Fruit fly (Drosophila melanogaster): Measurements from ENCODE around the gene CG3246.

The CG3246 gene

DNA sequence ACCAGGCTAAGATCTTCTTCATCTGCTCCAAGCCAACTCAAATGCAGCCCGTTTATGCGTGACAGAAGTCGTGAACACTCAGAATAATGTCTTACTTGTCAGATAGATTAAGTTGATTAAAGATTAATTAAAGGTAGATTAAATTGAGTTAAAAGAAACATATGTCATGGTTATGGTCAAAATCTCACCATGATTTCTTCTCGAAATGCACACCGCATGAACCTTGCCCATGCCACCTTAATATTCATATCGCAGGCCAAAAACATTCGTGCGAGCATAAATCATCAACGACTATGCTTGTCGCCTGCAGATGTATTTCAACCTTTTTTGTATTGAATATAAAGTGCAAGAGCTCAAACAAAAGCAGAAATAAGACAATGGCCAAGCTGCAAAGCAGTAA, 24.7 kb downstream of the CG3246 start (continued):
- TF ChIP-seq CG17328 (GFP tag; IDR thresholded peaks at IDR 0.05) (peak; percentile 72), Sry-δ (GFP tag; optimal IDR thresholded peaks at IDR 0.05) (no peak), Hey (tag; optimal IDR thresholded peaks at IDR 0.05) (no peak), CG14014 (GFP tag; IDR thresholded peaks at IDR 0.05) (peak; percentile 60; the same call in 1 of the 2 replicates), ro (GFP tag; IDR thresholded peaks at IDR 0.05) (no peak), CG12769 (tag; optimal IDR thresholded peaks at IDR 0.05) (peak; percentile 76), hth (optimal IDR thresholded peaks at IDR 0.05) (no peak), trh (GFP tag; optimal IDR thresholded peaks at IDR 0.05) (no peak), lilli (GFP tag; optimal IDR thresholded peaks at IDR 0.05) (no peak), Aef1 (GFP tag; IDR thresholded peaks at IDR 0.05) (no peak), psq (GFP tag; optimal IDR thresholded peaks at IDR 0.05) (no peak), dpn (GFP tag; optimal IDR thresholded peaks at IDR 0.05) (peak; percentile 6 to 13), CG2129 (GFP tag; IDR thresholded peaks at IDR 0.05; ENCODE audit: partially characterized antibody) (no peak), CG15696 (tag; optimal IDR thresholded peaks at IDR 0.05) (peak; percentile 53), CG12155 (GFP tag; optimal IDR thresholded peaks at IDR 0.05) (no peak), CHES-1-like (GFP tag; optimal IDR thresholded peaks at IDR 0.05) (no peak), CG10431 (GFP tag; optimal IDR thresholded peaks at IDR 0.05) (no peak), NFAT (GFP tag; IDR thresholded peaks at IDR 0.05) (no peak), CG34224 (GFP tag; IDR thresholded peaks at IDR 0.05; ENCODE audit: partially characterized antibody) (no peak), abd-A (tag; optimal IDR thresholded peaks at IDR 0.05) (no peak), repo (GFP tag; optimal IDR thresholded peaks at IDR 0.05) (no peak), CG8944 (GFP tag; optimal IDR thresholded peaks at IDR 0.05) (peak; percentile 4), CG32772 (GFP tag; IDR thresholded peaks at IDR 0.05) (no peak), croc (GFP tag; conservative IDR thresholded peaks at IDR 0.05) (no peak), usp (GFP tag; optimal IDR thresholded peaks at IDR 0.05) (no peak), Dbx (GFP tag; IDR thresholded peaks at IDR 0.05) (no peak), hb (GFP tag; IDR thresholded peaks at IDR 0.05; ENCODE audit: partially characterized antibody) (no peak), ap (GFP tag; IDR thresholded peaks at IDR 0.05) (peak; percentile 47), E2f2 (GFP tag; IDR thresholded peaks at IDR 0.05) (peak; percentile 37; the same call in 1 of the 2 replicates), corto (GFP tag; optimal IDR thresholded peaks at IDR 0.05) (no peak), phol (tag; optimal IDR thresholded peaks at IDR 0.05) (peak; percentile 74), Trl (optimal IDR thresholded peaks at IDR 0.05) (no peak), Trl (GFP tag; optimal IDR thresholded peaks at IDR 0.05) (peak; percentile 22), CG12744 (GFP tag; optimal IDR thresholded peaks at IDR 0.05) (no peak), MESR4 (GFP tag; optimal IDR thresholded peaks at IDR 0.05) (no peak), ERR (GFP tag; optimal IDR thresholded peaks at IDR 0.05) (no peak), HmgZ (tag; optimal IDR thresholded peaks at IDR 0.05) (no peak), wor (GFP tag; IDR thresholded peaks at IDR 0.05) (0 out of 2 replicates have a peak, but pooled peaks have one; percentile 24), run (tag; optimal IDR thresholded peaks at IDR 0.05) (peak; percentile 14), D19A (tag; optimal IDR thresholded peaks at IDR 0.05) (peak; percentile 31), CG3281 (GFP tag; optimal IDR thresholded peaks at IDR 0.05) (peak; percentile 23), Nf-YB (GFP tag; optimal IDR thresholded peaks at IDR 0.05) (no peak), CG1024 (GFP tag; IDR thresholded peaks at IDR 0.05) (0 out of 2 replicates have a peak, but pooled peaks have one; percentile 41), slou (GFP tag; optimal IDR thresholded peaks at IDR 0.05) (no peak), CG2120 (GFP tag; optimal IDR thresholded peaks at IDR 0.05) (no peak), CG3407 (GFP tag; optimal IDR thresholded peaks at IDR 0.05) (peak; percentile 45), Scr (GFP tag; IDR thresholded peaks at IDR 0.05; ENCODE audit: partially characterized antibody) (no peak), CG15269 (tag; optimal IDR thresholded peaks at IDR 0.05) (peak; percentile 73), CG4282 (GFP tag; optimal IDR thresholded peaks at IDR 0.05) (no peak), btn (GFP tag; optimal IDR thresholded peaks at IDR 0.05) (no peak), pho (GFP tag; optimal IDR thresholded peaks at IDR 0.05) (no peak), Kr (GFP tag; optimal IDR thresholded peaks at IDR 0.05) (no peak), CG7786 (GFP tag; optimal IDR thresholded peaks at IDR 0.05) (no peak)
